Worm (Caenorhabditis elegans): ENCODE data around the gene ora-1.
"Not testable (repeated sequence)": the region's sequence is repeated elsewhere in the genome, so short reads cannot be mapped to it uniquely, and the experiment has no call there.

DNA sequence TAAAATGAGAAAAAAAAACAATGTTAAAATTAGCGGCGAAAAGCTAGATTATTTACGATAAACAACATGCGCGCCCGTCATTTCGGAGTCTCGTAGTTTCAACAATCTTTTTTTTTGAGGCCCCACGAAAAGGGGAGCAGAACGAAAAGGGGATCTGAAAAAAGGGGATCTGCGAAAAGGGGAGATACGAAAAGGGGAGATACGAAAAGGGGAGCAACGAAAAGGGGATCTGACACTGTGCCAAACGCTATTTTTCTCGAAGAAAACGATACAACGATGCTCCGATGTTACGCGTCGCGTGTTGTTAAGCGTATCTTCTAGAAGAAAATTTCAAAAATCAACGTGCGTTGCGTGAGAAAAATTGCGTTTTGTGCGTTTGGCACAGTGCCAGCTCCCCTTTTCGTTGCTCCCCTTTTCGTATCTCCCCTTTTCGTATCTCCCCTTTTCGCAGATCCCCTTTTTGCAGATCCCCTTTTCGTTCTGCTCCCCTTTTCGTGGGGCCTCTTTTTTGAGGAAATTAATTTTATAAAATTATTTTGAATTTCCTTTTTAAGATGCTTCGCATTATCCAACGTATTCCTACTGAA, 38.1 kb downstream of the ora-1 start, which contains the start of gene C26B2.7:
- not testable (repeated sequence) for TF ChIP-seq unc-62 (GFP tag; optimal IDR thresholded peaks at IDR 0.05); gei-17 (GFP tag; optimal IDR thresholded peaks at IDR 0.05); nfya-1 (tag; optimal IDR thresholded peaks at IDR 0.05; ENCODE audit: borderline replicate concordance, insufficient read depth); ama-1 (optimal IDR thresholded peaks at IDR 0.05); ama-1 (GFP tag; optimal IDR thresholded peaks at IDR 0.05)
- peak; percentile 18 for TF ChIP-seq ztf-26 (tag; optimal IDR thresholded peaks at IDR 0.05)
- peak; percentile 53 for TF ChIP-seq F49E8.2 (tag; optimal IDR thresholded peaks at IDR 0.05; ENCODE audit: insufficient read depth)
